Fruit fly (Drosophila melanogaster) whole organism, adult: ENCODE results near the gene Trf4.

ENCODE experiments used
- CG11617 ChIP-seq: fragments of 200-800 bp; sonication (Bioruptor generic); optimal IDR thresholded peaks from 2 replicates; lab custom pipeline; 2017; ENCODE audit warnings: mild to moderate bottlenecking, missing biosample characterization, missing genetic modification reagents, missing genetic modification characterization
- CG12768 ChIP-seq: fragments of 200-800 bp; sonication (Bioruptor generic); optimal IDR thresholded peaks from 2 replicates; lab custom pipeline; 2017; ENCODE audit warnings: missing biosample characterization, missing genetic modification characterization, mild to moderate bottlenecking, moderate library complexity, missing genetic modification reagents
- CG5204 ChIP-seq: fragments of 200-800 bp; sonication (Bioruptor generic); optimal IDR thresholded peaks from 2 replicates; lab custom pipeline; 2016; ENCODE audit warnings: missing biosample characterization, missing genetic modification characterization
- CG7045 ChIP-seq: fragments of 200-800 bp; sonication (Bioruptor generic); optimal IDR thresholded peaks from 2 replicates; lab custom pipeline; 2017; ENCODE audit warnings: missing biosample characterization, mild to moderate bottlenecking, missing genetic modification characterization
- Clk ChIP-seq: fragments of 200-800 bp; sonication (Bioruptor generic); optimal IDR thresholded peaks from 2 replicates; lab custom pipeline; 2017; ENCODE audit warnings: missing biosample characterization, missing genetic modification characterization
- Crg-1 ChIP-seq: fragments of 200-800 bp; sonication (Bioruptor generic); optimal IDR thresholded peaks from 2 replicates; lab custom pipeline; 2016; ENCODE audit warnings: missing biosample characterization, missing genetic modification characterization
- Hr96 ChIP-seq: fragments of 200-800 bp; sonication (Bioruptor generic); optimal IDR thresholded peaks from 2 replicates; lab custom pipeline; 2016; ENCODE audit warnings: missing biosample characterization, missing genetic modification characterization
- Mnt ChIP-seq: fragments of 200-800 bp; sonication (Bioruptor generic); optimal IDR thresholded peaks from 2 replicates; lab custom pipeline; 2016; ENCODE audit warnings: missing biosample characterization, mild to moderate bottlenecking, missing genetic modification characterization
- cic ChIP-seq: fragments of 200-800 bp; sonication (Bioruptor generic); optimal IDR thresholded peaks from 2 replicates; lab custom pipeline; 2017; ENCODE audit warnings: missing biosample characterization, mild to moderate bottlenecking, missing genetic modification characterization, moderate library complexity
- ovo ChIP-seq: fragments of 200-800 bp; sonication (Bioruptor generic); optimal IDR thresholded peaks from 2 replicates; lab custom pipeline; 2016; ENCODE audit warnings: missing biosample characterization, missing genetic modification characterization
- pad ChIP-seq: fragments of 200-800 bp; sonication (Bioruptor generic); optimal IDR thresholded peaks from 3 replicates; lab custom pipeline; 2017; ENCODE audit warnings: missing biosample characterization, missing genetic modification characterization, mild to moderate bottlenecking, moderate library complexity, missing genetic modification reagents
- toe ChIP-seq: fragments of 200-800 bp; sonication (Bioruptor generic); optimal IDR thresholded peaks from 2 replicates; lab custom pipeline; 2016; ENCODE audit warnings: missing biosample characterization, missing genetic modification characterization

dm6 chr2L:2677553-2677952, 12.7 kb downstream of the Trf4 start, which contains the start of gene Tmtc1:
- TF ChIP-seq ovo (GFP tag; lab: Kevin White, UChicago) (no peak), cic (GFP tag; lab: Kevin White, UChicago) (no peak), Hr96 (GFP tag; lab: Kevin White, UChicago) (no peak), Crg-1 (no peak), CG5204 (GFP tag; lab: Kevin White, UChicago) (no peak), CG12768 (GFP tag; lab: Kevin White, UChicago) (no peak), pad (GFP tag; lab: Kevin White, UChicago) (peak; percentile 15), Clk (no peak), CG7045 (GFP tag; lab: Kevin White, UChicago) (no peak), toe (no peak), CG11617 (no peak), Mnt (GFP tag; lab: Kevin White, UChicago) (no peak)
